Worm (Caenorhabditis elegans) whole organism, L4/young adult: ENCODE data around the gene C56E10.3.

ENCODE experiments used
- W03F9.2 ChIP-seq: fragments of 150-350 bp; optimal IDR thresholded peaks from 2 replicates; lab custom pipeline; 2014; ENCODE audit warnings: missing biosample characterization, missing genetic modification characterization
- dao-5 ChIP-seq: sonication (generic microtip); optimal IDR thresholded peaks from 2 replicates; lab custom pipeline; 2016; ENCODE audit warnings: missing genotype, missing genetic modification characterization, moderate library complexity, missing compliant biosample characterization
- him-1 ChIP-seq: sonication (generic microtip); optimal IDR thresholded peaks from 2 replicates; lab custom pipeline; 2016; ENCODE audit warnings: missing genotype, missing genetic modification reagents, missing genetic modification characterization, missing compliant biosample characterization

ce11 chrX:6631437-6631836 is 14.0 kb upstream of the C56E10.3 start, which contains the start of gene aexr-2:
- no peak for TF ChIP-seq him-1 (tag; lab: Kevin White, UChicago)
- no peak for TF ChIP-seq dao-5 (tag; lab: Kevin White, UChicago)
- TF ChIP-seq W03F9.2 (tag; lab: Kevin White, UChicago), result no peak
